Worm (Caenorhabditis elegans): Measurements from ENCODE around the gene mpz-1.

- no peak for TF ChIP-seq tab-1 (GFP tag; IDR thresholded peaks at IDR 0.05)
- TF ChIP-seq ref-1 (GFP tag; conservative IDR thresholded peaks at IDR 0.05), result no peak
- TF ChIP-seq ztf-23 (GFP tag; IDR thresholded peaks at IDR 0.05), result no peak
- TF ChIP-seq flt-1 (GFP tag; IDR thresholded peaks at IDR 0.05), result no peak
- no peak for TF ChIP-seq cog-1 (tag; optimal IDR thresholded peaks at IDR 0.05)
- no peak for TF ChIP-seq T22C8.4 (GFP tag; IDR thresholded peaks at IDR 0.05)
- TF ChIP-seq med-1 (GFP tag; optimal IDR thresholded peaks at IDR 0.05; ENCODE audit: insufficient read depth), result no peak
- TF ChIP-seq klf-2 (GFP tag; conservative IDR thresholded peaks at IDR 0.05), result no peak
These were observed 70.4 kb downstream of the mpz-1 start for ce11 chrII:10707439-10708096.

Measured in whole organism, midembryonic.